Worm (Caenorhabditis elegans): ENCODE data around the gene H03A11.2.

- no peak for TF ChIP-seq nhr-237 (tag; optimal IDR thresholded peaks at IDR 0.05)
- no peak for TF ChIP-seq sea-2 (GFP tag; optimal IDR thresholded peaks at IDR 0.05)
- no peak for TF ChIP-seq aly-2 (tag; optimal IDR thresholded peaks at IDR 0.05)
- no peak for TF ChIP-seq unc-62 (GFP tag; optimal IDR thresholded peaks at IDR 0.05)
- TF ChIP-seq ztf-4 (tag; optimal IDR thresholded peaks at IDR 0.05), result no peak
- TF ChIP-seq jun-1 (tag; optimal IDR thresholded peaks at IDR 0.05), result no peak
Observed at ce11 chrX:15259947-15260687, 29.7 kb upstream of the H03A11.2 start, which contains the start of gene F46F2.3.
